Worm (Caenorhabditis elegans) whole organism, midembryonic: ENCODE results near the gene smk-1.

Source experiments
- T22C8.4 ChIP-seq: fragments of 200-800 bp; sonication (Bioruptor generic); IDR thresholded peaks from 2 replicates; pipeline ENCODE4 v1.3.6; 2022; ENCODE audit warnings: missing genetic modification characterization, missing compliant biosample characterization
- cog-1 ChIP-seq: sonication (generic microtip); optimal IDR thresholded peaks from 2 replicates; lab custom pipeline; 2016; ENCODE audit warnings: missing genetic modification characterization, missing compliant biosample characterization
- flt-1 ChIP-seq: fragments of 200-800 bp; sonication (Bioruptor generic); IDR thresholded peaks from 2 replicates; pipeline ENCODE4 v1.3.6; 2022; ENCODE audit warnings: missing genetic modification characterization, missing compliant biosample characterization
- klf-2 ChIP-seq: fragments of 200-800 bp; sonication (Bioruptor generic); conservative IDR thresholded peaks from 2 replicates; pipeline ENCODE4 v1.3.6; 2022; ENCODE audit warnings: missing genetic modification reagents, missing genetic modification characterization, missing compliant biosample characterization
- med-1 ChIP-seq: sonication (generic microtip); optimal IDR thresholded peaks from 2 replicates; lab custom pipeline; 2017; ENCODE audit warnings: missing genetic modification characterization, mild to moderate bottlenecking, missing compliant biosample characterization, antibody characterized with exemption, missing genetic modification reagents; ENCODE audit not compliant: insufficient read depth
- ref-1 ChIP-seq: fragments of 200-800 bp; sonication (Bioruptor generic); conservative IDR thresholded peaks from 2 replicates; pipeline ENCODE4 v1.3.6; 2022; ENCODE audit warnings: missing genetic modification reagents, missing genetic modification characterization, missing compliant biosample characterization
- tab-1 ChIP-seq: fragments of 200-800 bp; sonication (Bioruptor generic); IDR thresholded peaks from 2 replicates; pipeline ENCODE4 v1.3.6; 2022; ENCODE audit warnings: missing genetic modification characterization, missing compliant biosample characterization
- ztf-23 ChIP-seq: fragments of 200-800 bp; sonication (Bioruptor generic); IDR thresholded peaks from 2 replicates; pipeline ENCODE4 v1.3.6; 2022; ENCODE audit warnings: missing genetic modification reagents, missing genetic modification characterization, missing compliant biosample characterization
- ztf-29 ChIP-seq: fragments of 200-800 bp; sonication (Bioruptor generic); IDR thresholded peaks from 2 replicates; pipeline ENCODE4 v1.3.6; 2022; ENCODE audit warnings: missing genetic modification reagents, missing genetic modification characterization, missing compliant biosample characterization

The smk-1 gene

ce11 chrV:8608483-8608882 is 883 bp downstream of the smk-1 start:
- no peak for TF ChIP-seq cog-1 (tag; lab: Kevin White, UChicago)
- no peak for TF ChIP-seq tab-1 (GFP tag; lab: Robert Waterston, UW)
- no peak for TF ChIP-seq ztf-29
- no peak for TF ChIP-seq flt-1 (GFP tag; lab: Robert Waterston, UW)
- no peak for TF ChIP-seq klf-2
- TF ChIP-seq med-1 (GFP tag; lab: Kevin White, UChicago) = no peak
- no peak for TF ChIP-seq ztf-23
- no peak for TF ChIP-seq T22C8.4 (GFP tag; lab: Robert Waterston, UW)
- no peak for TF ChIP-seq ref-1

ce11 chrV:8609776-8610529 is 2.4 kb downstream of the smk-1 start:
- TF ChIP-seq ztf-23 = 0 out of 2 replicates have a peak, but pooled peaks have one; percentile 42
- TF ChIP-seq T22C8.4 (GFP tag; lab: Robert Waterston, UW) = no peak
- no peak for TF ChIP-seq med-1 (GFP tag; lab: Kevin White, UChicago)

ce11 chrV:8610633-8611404 is 3.2 kb downstream of the smk-1 start, which contains the start of gene fip-4:
Gene fip-4, minus strand, starts transcription at chrV:8611268.
- TF ChIP-seq ztf-29 (no peak), ref-1 (no peak), cog-1 (tag; lab: Kevin White, UChicago) (no peak), flt-1 (GFP tag; lab: Robert Waterston, UW) (no peak), tab-1 (GFP tag; lab: Robert Waterston, UW) (no peak), ztf-23 (no peak), klf-2 (no peak), med-1 (GFP tag; lab: Kevin White, UChicago) (no peak), T22C8.4 (GFP tag; lab: Robert Waterston, UW) (no peak)

- no peak for TF ChIP-seq tab-1 (GFP tag; lab: Robert Waterston, UW)
- TF ChIP-seq ztf-29 = no peak
- no peak for TF ChIP-seq klf-2
- TF ChIP-seq med-1 (GFP tag; lab: Kevin White, UChicago) = no peak
- TF ChIP-seq cog-1 (tag; lab: Kevin White, UChicago) = no peak
Observed at ce11 chrV:8615711-8616110, 8.1 kb downstream of the smk-1 start.

- TF ChIP-seq flt-1 (GFP tag; lab: Robert Waterston, UW) = no peak
- TF ChIP-seq klf-2 = no peak
- TF ChIP-seq ztf-29 = no peak
- TF ChIP-seq cog-1 (tag; lab: Kevin White, UChicago) = no peak
- TF ChIP-seq med-1 (GFP tag; lab: Kevin White, UChicago) = no peak
- TF ChIP-seq ztf-23 = no peak
- TF ChIP-seq tab-1 (GFP tag; lab: Robert Waterston, UW) = no peak
- TF ChIP-seq ref-1 = no peak
- no peak for TF ChIP-seq T22C8.4 (GFP tag; lab: Robert Waterston, UW)
Observed at ce11 chrV:8618738-8619137, 11.1 kb downstream of the smk-1 start, which contains the start of gene grd-5. Gene grd-5, plus strand, starts transcription at chrV:8619032.

- no peak for TF ChIP-seq ztf-23
- TF ChIP-seq flt-1 (GFP tag; lab: Robert Waterston, UW) = no peak
- no peak for TF ChIP-seq med-1 (GFP tag; lab: Kevin White, UChicago)
- TF ChIP-seq T22C8.4 (GFP tag; lab: Robert Waterston, UW) = no peak
- no peak for TF ChIP-seq cog-1 (tag; lab: Kevin White, UChicago)
- TF ChIP-seq klf-2 = no peak
- no peak for TF ChIP-seq ref-1
- TF ChIP-seq ztf-29 = no peak
- no peak for TF ChIP-seq tab-1 (GFP tag; lab: Robert Waterston, UW)
Observed at ce11 chrV:8621213-8621612, 13.6 kb downstream of the smk-1 start, which contains the start of gene idpc-2. Gene idpc-2, minus strand, starts transcription at chrV:8621313.

- no peak for TF ChIP-seq ztf-29
- TF ChIP-seq klf-2 = no peak
- no peak for TF ChIP-seq ref-1
- no peak for TF ChIP-seq flt-1 (GFP tag; lab: Robert Waterston, UW)
- TF ChIP-seq ztf-23 = no peak
- no peak for TF ChIP-seq tab-1 (GFP tag; lab: Robert Waterston, UW)
- no peak for TF ChIP-seq cog-1 (tag; lab: Kevin White, UChicago)
- no peak for TF ChIP-seq T22C8.4 (GFP tag; lab: Robert Waterston, UW)
- TF ChIP-seq med-1 (GFP tag; lab: Kevin White, UChicago) = no peak
Observed at ce11 chrV:8622314-8622713, 14.7 kb downstream of the smk-1 start, which contains the start of gene F41E6.1. Gene F41E6.1, plus strand, starts transcription at chrV:8622614.

ce11 chrV:8623754-8624153 is 16.2 kb downstream of the smk-1 start, which contains the start of gene F41E6.17:
Gene F41E6.17, plus strand, starts transcription at chrV:8624101.
- TF ChIP-seq tab-1 (GFP tag; lab: Robert Waterston, UW) (no peak), T22C8.4 (GFP tag; lab: Robert Waterston, UW) (no peak), flt-1 (GFP tag; lab: Robert Waterston, UW) (no peak), med-1 (GFP tag; lab: Kevin White, UChicago) (no peak), klf-2 (no peak), cog-1 (tag; lab: Kevin White, UChicago) (no peak), ztf-23 (no peak), ztf-29 (no peak), ref-1 (no peak)

ce11 chrV:8626406-8626805 is 18.8 kb downstream of the smk-1 start:
- no peak for TF ChIP-seq ztf-23
- no peak for TF ChIP-seq flt-1 (GFP tag; lab: Robert Waterston, UW)
- TF ChIP-seq tab-1 (GFP tag; lab: Robert Waterston, UW) = no peak
- no peak for TF ChIP-seq T22C8.4 (GFP tag; lab: Robert Waterston, UW)
- TF ChIP-seq med-1 (GFP tag; lab: Kevin White, UChicago) = no peak
- no peak for TF ChIP-seq klf-2
- no peak for TF ChIP-seq ref-1
- TF ChIP-seq ztf-29 = no peak
- no peak for TF ChIP-seq cog-1 (tag; lab: Kevin White, UChicago)
